Worm (Caenorhabditis elegans): Measurements from ENCODE around the gene F45D3.4.

F45D3.4 gene

ce11 chrV:12530129-12530528, 22.9 kb downstream of the F45D3.4 start:
- TF ChIP-seq sea-2 (GFP tag; IDR thresholded peaks at IDR 0.05) (no peak), rcor-1 (GFP tag; IDR thresholded peaks at IDR 0.05) (no peak), aptf-3 (GFP tag; IDR thresholded peaks at IDR 0.05) (no peak), ets-4 (GFP tag; optimal IDR thresholded peaks at IDR 0.05) (no peak), cebp-2 (GFP tag; IDR thresholded peaks at IDR 0.05) (no peak), egl-18 (GFP tag; IDR thresholded peaks at IDR 0.05) (no peak), ztf-18 (tag; optimal IDR thresholded peaks at IDR 0.05) (no peak), Y79H2A.3 (GFP tag; conservative IDR thresholded peaks at IDR 0.05) (no peak), pbrm-1 (GFP tag; IDR thresholded peaks at IDR 0.05) (no peak), lin-54 (GFP tag; optimal IDR thresholded peaks at IDR 0.05) (no peak), madf-3 (GFP tag; IDR thresholded peaks at IDR 0.05) (no peak), akir-1 (GFP tag; optimal IDR thresholded peaks at IDR 0.05) (no peak), ceh-100 (GFP tag; IDR thresholded peaks at IDR 0.05) (no peak), Y53F4B.3 (GFP tag; IDR thresholded peaks at IDR 0.05) (no peak), madf-10 (tag; optimal IDR thresholded peaks at IDR 0.05) (no peak), F52B5.7 (tag; optimal IDR thresholded peaks at IDR 0.05) (no peak)

ce11 chrV:12528919-12529318, 24.1 kb downstream of the F45D3.4 start:
- no peak for TF ChIP-seq lin-35 (GFP tag; optimal IDR thresholded peaks at IDR 0.05)
- no peak for TF ChIP-seq tlf-1 (GFP tag; optimal IDR thresholded peaks at IDR 0.05)
- TF ChIP-seq ceh-91 (GFP tag; IDR thresholded peaks at IDR 0.05), result no peak
- TF ChIP-seq hmg-1.2 (GFP tag; IDR thresholded peaks at IDR 0.05), result peak; percentile 82
- TF ChIP-seq fkh-3 (tag; optimal IDR thresholded peaks at IDR 0.05), result no peak
- TF ChIP-seq nhr-80 (tag; optimal IDR thresholded peaks at IDR 0.05), result peak; percentile 55
- TF ChIP-seq ets-4 (GFP tag; optimal IDR thresholded peaks at IDR 0.05), result no peak
- peak; percentile 19 for TF ChIP-seq ceh-27 (GFP tag; optimal IDR thresholded peaks at IDR 0.05)
- TF ChIP-seq lin-26 (GFP tag; IDR thresholded peaks at IDR 0.05), result no peak
- no peak for TF ChIP-seq die-1 (tag; optimal IDR thresholded peaks at IDR 0.05)
- no peak for TF ChIP-seq egl-44 (GFP tag; IDR thresholded peaks at IDR 0.05)
- TF ChIP-seq sptf-2 (GFP tag; optimal IDR thresholded peaks at IDR 0.05), result no peak
- no peak for TF ChIP-seq pha-4 (tag; optimal IDR thresholded peaks at IDR 0.05)
- no peak for TF ChIP-seq attf-5 (GFP tag; optimal IDR thresholded peaks at IDR 0.05)
- no peak for TF ChIP-seq F10E7.11 (tag; optimal IDR thresholded peaks at IDR 0.05)
- no peak for TF ChIP-seq ztf-26 (tag; optimal IDR thresholded peaks at IDR 0.05)
- no peak for TF ChIP-seq ztf-22 (GFP tag; optimal IDR thresholded peaks at IDR 0.05)
- TF ChIP-seq ccch-3 (GFP tag; optimal IDR thresholded peaks at IDR 0.05), result no peak
- TF ChIP-seq unc-62 (GFP tag; optimal IDR thresholded peaks at IDR 0.05), result no peak
- TF ChIP-seq Y56A3A.18 (GFP tag; IDR thresholded peaks at IDR 0.05), result no peak
- TF ChIP-seq B0336.3 (GFP tag; IDR thresholded peaks at IDR 0.05), result no peak
- TF ChIP-seq ceh-79 (tag; optimal IDR thresholded peaks at IDR 0.05), result no peak
- TF ChIP-seq let-607 (tag; optimal IDR thresholded peaks at IDR 0.05), result no peak

- TF ChIP-seq madf-3 (GFP tag; IDR thresholded peaks at IDR 0.05), result no peak
- TF ChIP-seq Y56A3A.18 (GFP tag; IDR thresholded peaks at IDR 0.05), result no peak
- no peak for TF ChIP-seq ceh-91 (GFP tag; IDR thresholded peaks at IDR 0.05)
Observed at ce11 chrV:12526758-12527157, 26.2 kb downstream of the F45D3.4 start, which contains the start of gene F45D3.1. Gene F45D3.1, plus strand, starts transcription at chrV:12527058.
